Fruit fly (Drosophila melanogaster) whole organism, adult: ENCODE measurements around the gene Jon65Aii.

Experiments used
- CG11617 ChIP-seq: fragments of 200-800 bp; sonication (Bioruptor generic); optimal IDR thresholded peaks from 2 replicates; lab custom pipeline; 2017; ENCODE audit warnings: mild to moderate bottlenecking, missing biosample characterization, missing genetic modification reagents, missing genetic modification characterization
- CG12768 ChIP-seq: fragments of 200-800 bp; sonication (Bioruptor generic); optimal IDR thresholded peaks from 2 replicates; lab custom pipeline; 2017; ENCODE audit warnings: missing biosample characterization, missing genetic modification characterization, mild to moderate bottlenecking, moderate library complexity, missing genetic modification reagents
- CG1620 ChIP-seq: fragments of 200-800 bp; sonication (Bioruptor generic); optimal IDR thresholded peaks from 2 replicates; lab custom pipeline; 2016; ENCODE audit warnings: missing biosample characterization, missing genetic modification characterization
- CG33017 ChIP-seq: fragments of 200-800 bp; sonication (Bioruptor generic); optimal IDR thresholded peaks from 2 replicates; lab custom pipeline; 2018; ENCODE audit warnings: missing biosample characterization, mild to moderate bottlenecking, missing genetic modification characterization, moderate library complexity
- CG7045 ChIP-seq: fragments of 200-800 bp; sonication (Bioruptor generic); optimal IDR thresholded peaks from 2 replicates; lab custom pipeline; 2017; ENCODE audit warnings: missing biosample characterization, mild to moderate bottlenecking, missing genetic modification characterization
- CG7101 ChIP-seq: fragments of 200-800 bp; sonication (Bioruptor generic); optimal IDR thresholded peaks from 2 replicates; lab custom pipeline; 2018; ENCODE audit warnings: missing biosample characterization, mild to moderate bottlenecking, missing genetic modification characterization, moderate library complexity
- Mnt ChIP-seq: fragments of 200-800 bp; sonication (Bioruptor generic); optimal IDR thresholded peaks from 2 replicates; lab custom pipeline; 2016; ENCODE audit warnings: missing biosample characterization, mild to moderate bottlenecking, missing genetic modification characterization
- kay ChIP-seq: fragments of 200-800 bp; sonication (Bioruptor generic); peaks from one replicate; lab custom pipeline; 2016; ENCODE audit warnings: missing biosample characterization, missing genetic modification characterization, borderline replicate concordance

DNA sequence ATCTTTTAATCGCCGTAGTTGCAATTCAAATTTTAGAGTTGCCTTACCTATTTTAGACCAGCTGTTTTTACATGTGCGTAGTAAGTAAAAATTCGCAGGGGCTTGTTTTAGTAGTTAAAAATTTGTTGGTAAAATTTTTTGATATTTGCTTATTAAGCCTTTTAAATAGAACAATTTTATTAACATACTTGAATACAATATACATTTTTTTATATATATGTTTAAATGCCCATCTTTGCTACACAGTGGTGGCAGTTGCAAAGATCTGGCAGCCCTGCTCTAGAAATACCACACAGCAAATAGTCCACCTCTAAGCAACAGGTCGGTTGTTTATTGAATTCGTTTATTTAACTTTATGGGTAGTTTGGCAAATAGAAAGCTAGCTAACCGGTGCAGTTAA lies 42.6 kb downstream of the Jon65Aii start, which contains the start of the genes CG10467 and loj:
- TF ChIP-seq CG33017 (tag; lab: Kevin White, UChicago) (peak; percentile 88), CG11617 (peak; percentile 87), CG7101 (peak; percentile 92), Mnt (GFP tag; lab: Kevin White, UChicago) (peak; percentile 62), kay (no peak), CG7045 (GFP tag; lab: Kevin White, UChicago) (peak; percentile 93), CG12768 (peak; percentile 91), CG1620 (GFP tag; lab: Kevin White, UChicago) (peak; percentile 88)
